Worm (Caenorhabditis elegans): ENCODE measurements around the gene F20B6.5.
"Not testable (repeated sequence)": the region's sequence is repeated elsewhere in the genome, so short reads cannot be mapped to it uniquely, and the experiment has no call there.

The F20B6.5 gene

ce11 chrX:4199829-4200228 lies at the start of gene F20B6.5:
TSS of gene F20B6.5 (minus strand) at chrX:4199929.
- TF ChIP-seq hmg-4 (GFP tag; optimal IDR thresholded peaks at IDR 0.05); flt-1 (GFP tag; IDR thresholded peaks at IDR 0.05); hmbx-1 (tag; optimal IDR thresholded peaks at IDR 0.05): not testable (repeated sequence)

ce11 chrX:4248949-4249348 lies 49.2 kb upstream of the F20B6.5 start, which contains the start of gene hlh-13:
TSS of gene hlh-13 (plus strand) at chrX:4249249.
- TF ChIP-seq tra-4 (tag; optimal IDR thresholded peaks at IDR 0.05): no peak
- TF ChIP-seq tbx-11 (GFP tag; IDR thresholded peaks at IDR 0.05): no peak

ce11 chrX:4248417-4248816 lies 48.7 kb upstream of the F20B6.5 start:
- TF ChIP-seq tra-4 (tag; optimal IDR thresholded peaks at IDR 0.05) (no peak), B0310.2 (tag; optimal IDR thresholded peaks at IDR 0.05) (no peak), hnd-1 (tag; optimal IDR thresholded peaks at IDR 0.05) (no peak), hmbx-1 (tag; optimal IDR thresholded peaks at IDR 0.05) (no peak), tbx-37 (GFP tag; conservative IDR thresholded peaks at IDR 0.05) (no peak), flt-1 (GFP tag; IDR thresholded peaks at IDR 0.05) (no peak), ceh-36 (tag; optimal IDR thresholded peaks at IDR 0.05) (no peak), pes-1 (GFP tag; IDR thresholded peaks at IDR 0.05) (no peak), aly-1 (tag; optimal IDR thresholded peaks at IDR 0.05) (no peak), hmg-4 (GFP tag; optimal IDR thresholded peaks at IDR 0.05) (no peak), ets-7 (tag; optimal IDR thresholded peaks at IDR 0.05) (no peak), ama-1 (optimal IDR thresholded peaks at IDR 0.05) (no peak), scrt-1 (GFP tag; IDR thresholded peaks at IDR 0.05) (no peak), sea-1 (GFP tag; conservative IDR thresholded peaks at IDR 0.05) (no peak), F13C5.2 (tag; optimal IDR thresholded peaks at IDR 0.05) (no peak)

- TF ChIP-seq sea-1 (GFP tag; conservative IDR thresholded peaks at IDR 0.05) (no peak), ets-7 (tag; optimal IDR thresholded peaks at IDR 0.05) (no peak), ceh-36 (tag; optimal IDR thresholded peaks at IDR 0.05) (no peak), aly-1 (tag; optimal IDR thresholded peaks at IDR 0.05) (no peak), flt-1 (GFP tag; IDR thresholded peaks at IDR 0.05) (no peak), tbx-11 (GFP tag; IDR thresholded peaks at IDR 0.05) (no peak), B0310.2 (tag; optimal IDR thresholded peaks at IDR 0.05) (no peak), pes-1 (GFP tag; IDR thresholded peaks at IDR 0.05) (no peak), hnd-1 (tag; optimal IDR thresholded peaks at IDR 0.05) (no peak), ama-1 (optimal IDR thresholded peaks at IDR 0.05) (no peak), F13C5.2 (tag; optimal IDR thresholded peaks at IDR 0.05) (no peak), hmg-4 (GFP tag; optimal IDR thresholded peaks at IDR 0.05) (no peak), ceh-13 (GFP tag; optimal IDR thresholded peaks at IDR 0.05) (no peak)
These were observed 47.3 kb upstream of the F20B6.5 start, which contains the start of gene F48D6.4 for ce11 chrX:4246867-4247591. TSS of gene F48D6.4 (minus strand) at chrX:4247212.

- TF ChIP-seq aly-1 (tag; optimal IDR thresholded peaks at IDR 0.05) (no peak), ceh-36 (tag; optimal IDR thresholded peaks at IDR 0.05) (no peak), hnd-1 (tag; optimal IDR thresholded peaks at IDR 0.05) (no peak), F13C5.2 (tag; optimal IDR thresholded peaks at IDR 0.05) (no peak), pes-1 (GFP tag; IDR thresholded peaks at IDR 0.05) (no peak), hmbx-1 (tag; optimal IDR thresholded peaks at IDR 0.05) (no peak), sea-1 (GFP tag; conservative IDR thresholded peaks at IDR 0.05) (no peak), ceh-13 (GFP tag; optimal IDR thresholded peaks at IDR 0.05) (no peak), ama-1 (optimal IDR thresholded peaks at IDR 0.05) (no peak), ets-7 (tag; optimal IDR thresholded peaks at IDR 0.05) (no peak), flt-1 (GFP tag; IDR thresholded peaks at IDR 0.05) (no peak), tbx-37 (GFP tag; conservative IDR thresholded peaks at IDR 0.05) (no peak), B0310.2 (tag; optimal IDR thresholded peaks at IDR 0.05) (no peak), tra-4 (tag; optimal IDR thresholded peaks at IDR 0.05) (no peak), scrt-1 (GFP tag; IDR thresholded peaks at IDR 0.05) (no peak)
These were observed 46.5 kb upstream of the F20B6.5 start for ce11 chrX:4246237-4246697.

- TF ChIP-seq ama-1 (optimal IDR thresholded peaks at IDR 0.05) (no peak), tbx-37 (GFP tag; conservative IDR thresholded peaks at IDR 0.05) (no peak), hnd-1 (tag; optimal IDR thresholded peaks at IDR 0.05) (no peak), aly-1 (tag; optimal IDR thresholded peaks at IDR 0.05) (no peak), B0310.2 (tag; optimal IDR thresholded peaks at IDR 0.05) (no peak), tra-4 (tag; optimal IDR thresholded peaks at IDR 0.05) (no peak), flt-1 (GFP tag; IDR thresholded peaks at IDR 0.05) (no peak), F13C5.2 (tag; optimal IDR thresholded peaks at IDR 0.05) (no peak), scrt-1 (GFP tag; IDR thresholded peaks at IDR 0.05) (no peak), hmg-4 (GFP tag; optimal IDR thresholded peaks at IDR 0.05) (no peak), pes-1 (GFP tag; IDR thresholded peaks at IDR 0.05) (no peak), ets-7 (tag; optimal IDR thresholded peaks at IDR 0.05) (no peak), tbx-11 (GFP tag; IDR thresholded peaks at IDR 0.05) (no peak), hmbx-1 (tag; optimal IDR thresholded peaks at IDR 0.05) (no peak), ceh-13 (GFP tag; optimal IDR thresholded peaks at IDR 0.05) (no peak), sea-1 (GFP tag; conservative IDR thresholded peaks at IDR 0.05) (no peak), ceh-36 (tag; optimal IDR thresholded peaks at IDR 0.05) (no peak)
These were observed 45.4 kb upstream of the F20B6.5 start for ce11 chrX:4245124-4245523.

- TF ChIP-seq ceh-13 (GFP tag; optimal IDR thresholded peaks at IDR 0.05): no peak
- no peak for TF ChIP-seq scrt-1 (GFP tag; IDR thresholded peaks at IDR 0.05)
- TF ChIP-seq hmg-4 (GFP tag; optimal IDR thresholded peaks at IDR 0.05): no peak
- no peak for TF ChIP-seq ets-7 (tag; optimal IDR thresholded peaks at IDR 0.05)
- TF ChIP-seq tra-4 (tag; optimal IDR thresholded peaks at IDR 0.05): no peak
- TF ChIP-seq sea-1 (GFP tag; conservative IDR thresholded peaks at IDR 0.05): no peak
- TF ChIP-seq hmbx-1 (tag; optimal IDR thresholded peaks at IDR 0.05): no peak
- TF ChIP-seq aly-1 (tag; optimal IDR thresholded peaks at IDR 0.05): no peak
- no peak for TF ChIP-seq flt-1 (GFP tag; IDR thresholded peaks at IDR 0.05)
- TF ChIP-seq F13C5.2 (tag; optimal IDR thresholded peaks at IDR 0.05): no peak
- TF ChIP-seq tbx-37 (GFP tag; conservative IDR thresholded peaks at IDR 0.05): no peak
- no peak for TF ChIP-seq tbx-11 (GFP tag; IDR thresholded peaks at IDR 0.05)
- TF ChIP-seq B0310.2 (tag; optimal IDR thresholded peaks at IDR 0.05): no peak
- no peak for TF ChIP-seq ceh-36 (tag; optimal IDR thresholded peaks at IDR 0.05)
- TF ChIP-seq ama-1 (optimal IDR thresholded peaks at IDR 0.05): no peak
- TF ChIP-seq hnd-1 (tag; optimal IDR thresholded peaks at IDR 0.05): no peak
These were observed 44.9 kb upstream of the F20B6.5 start for ce11 chrX:4244489-4245123.
